Fruit fly (Drosophila melanogaster) whole organism, prepupa: ENCODE data around the gene CG9933.

ENCODE experiments used
- Blimp-1 ChIP-seq: fragments of 200-800 bp; sonication (Bioruptor generic); optimal IDR thresholded peaks from 3 replicates; lab custom pipeline; 2017; ENCODE audit warnings: missing biosample characterization, missing genetic modification characterization, mild to moderate bottlenecking, moderate library complexity, missing genetic modification reagents
- CG10631 ChIP-seq: fragments of 200-800 bp; sonication (Bioruptor generic); optimal IDR thresholded peaks from 2 replicates; lab custom pipeline; 2016; ENCODE audit warnings: missing biosample characterization, missing genetic modification characterization
- CG10669 ChIP-seq: fragments of 200-800 bp; sonication (Bioruptor generic); optimal IDR thresholded peaks from 3 replicates; lab custom pipeline; 2018; ENCODE audit warnings: missing biosample characterization, mild to moderate bottlenecking, missing genetic modification characterization, moderate library complexity
- CG11294 ChIP-seq: fragments of 200-800 bp; sonication (Bioruptor generic); IDR thresholded peaks from 2 replicates; pipeline ENCODE4 v1.3.6; 2022; ENCODE audit warnings: missing biosample characterization, missing genetic modification characterization
- CG11902 ChIP-seq: fragments of 200-800 bp; sonication (Bioruptor generic); optimal IDR thresholded peaks from 3 replicates; lab custom pipeline; 2016; ENCODE audit warnings: missing biosample characterization, missing genetic modification characterization
- CG15336 ChIP-seq: fragments of 200-800 bp; sonication (Bioruptor generic); IDR thresholded peaks from 2 replicates; pipeline ENCODE4 v1.3.6; 2022; ENCODE audit warnings: missing biosample characterization, missing genetic modification characterization
- CG1621 ChIP-seq: fragments of 200-800 bp; sonication (Bioruptor generic); optimal IDR thresholded peaks from 3 replicates; lab custom pipeline; 2018; ENCODE audit warnings: missing biosample characterization, mild to moderate bottlenecking, missing genetic modification characterization
- CG16779 ChIP-seq: fragments of 200-800 bp; sonication (Bioruptor generic); optimal IDR thresholded peaks from 3 replicates; lab custom pipeline; 2017; ENCODE audit warnings: missing biosample characterization, mild to moderate bottlenecking, missing genetic modification characterization
- CG3919 ChIP-seq: fragments of 200-800 bp; sonication (Bioruptor generic); optimal IDR thresholded peaks from 3 replicates; lab custom pipeline; 2016; ENCODE audit warnings: missing biosample characterization, missing genetic modification characterization
- CG6163 ChIP-seq: fragments of 200-800 bp; sonication (Bioruptor generic); IDR thresholded peaks from 3 replicates; pipeline ENCODE4 v1.3.6; 2022; ENCODE audit warnings: missing biosample characterization, missing genetic modification characterization
- CG6276 ChIP-seq: fragments of 200-800 bp; sonication (Bioruptor generic); optimal IDR thresholded peaks from 2 replicates; lab custom pipeline; 2017; ENCODE audit warnings: missing biosample characterization, mild to moderate bottlenecking, missing genetic modification characterization
- CG6792 ChIP-seq: fragments of 200-800 bp; sonication (Bioruptor generic); optimal IDR thresholded peaks from 3 replicates; lab custom pipeline; 2016; ENCODE audit warnings: missing biosample characterization, missing genetic modification characterization
- CG6808 ChIP-seq: fragments of 200-800 bp; sonication (Bioruptor generic); optimal IDR thresholded peaks from 3 replicates; lab custom pipeline; 2017; ENCODE audit warnings: missing biosample characterization, missing genetic modification characterization, mild to moderate bottlenecking, moderate library complexity, missing genetic modification reagents
- CG6854 ChIP-seq: fragments of 200-800 bp; sonication (Bioruptor generic); optimal IDR thresholded peaks from 2 replicates; lab custom pipeline; 2017; ENCODE audit warnings: missing biosample characterization, mild to moderate bottlenecking, missing genetic modification characterization
- CG7368 ChIP-seq: fragments of 200-800 bp; sonication (Bioruptor generic); optimal IDR thresholded peaks from 3 replicates; lab custom pipeline; 2016; ENCODE audit warnings: missing biosample characterization, missing genetic modification characterization
- CG8632 ChIP-seq: fragments of 200-800 bp; sonication (Bioruptor generic); optimal IDR thresholded peaks from 3 replicates; lab custom pipeline; 2016; ENCODE audit warnings: missing biosample characterization, missing genetic modification characterization
- Eip75B ChIP-seq: fragments of 200-800 bp; sonication (Bioruptor generic); optimal IDR thresholded peaks from 3 replicates; lab custom pipeline; 2016; ENCODE audit warnings: missing biosample characterization, missing genetic modification characterization
- Eip78C ChIP-seq: fragments of 200-800 bp; sonication (Bioruptor generic); peaks from one replicate; lab custom pipeline; 2016; ENCODE audit warnings: missing biosample characterization, missing genetic modification characterization
- Ets21C ChIP-seq: fragments of 200-800 bp; sonication (Bioruptor generic); optimal IDR thresholded peaks from 3 replicates; lab custom pipeline; 2016; ENCODE audit warnings: missing biosample characterization, missing genetic modification characterization
- Ets96B ChIP-seq: fragments of 200-800 bp; optimal IDR thresholded peaks from 2 replicates; lab custom pipeline; 2019; ENCODE audit warnings: missing biosample characterization, mild to moderate bottlenecking, missing genetic modification characterization, moderate library complexity
- Hr39 ChIP-seq: fragments of 200-800 bp; sonication (Bioruptor generic); optimal IDR thresholded peaks from 2 replicates; lab custom pipeline; 2016; ENCODE audit warnings: missing biosample characterization, missing genetic modification characterization
- Met ChIP-seq: fragments of 200-800 bp; sonication (Bioruptor generic); optimal IDR thresholded peaks from 3 replicates; lab custom pipeline; 2016; ENCODE audit warnings: missing biosample characterization, missing genetic modification characterization
- Smox ChIP-seq: fragments of 200-800 bp; sonication (Bioruptor generic); optimal IDR thresholded peaks from 3 replicates; lab custom pipeline; 2016; ENCODE audit warnings: missing biosample characterization, missing genetic modification characterization
- Sox102F ChIP-seq: fragments of 200-800 bp; sonication (Bioruptor generic); optimal IDR thresholded peaks from 2 replicates; lab custom pipeline; 2016; ENCODE audit warnings: missing biosample characterization, mild to moderate bottlenecking, missing genetic modification characterization
- Sox14 ChIP-seq: fragments of 200-800 bp; sonication (Bioruptor generic); optimal IDR thresholded peaks from 3 replicates; lab custom pipeline; 2016; ENCODE audit warnings: missing biosample characterization, missing genetic modification characterization
- achi ChIP-seq: fragments of 200-800 bp; sonication (Bioruptor generic); optimal IDR thresholded peaks from 3 replicates; lab custom pipeline; 2016; ENCODE audit warnings: missing biosample characterization, missing genetic modification characterization
- cyc ChIP-seq: fragments of 200-800 bp; sonication (Bioruptor generic); optimal IDR thresholded peaks from 3 replicates; lab custom pipeline; 2016; ENCODE audit warnings: missing biosample characterization, missing genetic modification characterization
- dac ChIP-seq: fragments of 200-800 bp; sonication (Bioruptor generic); optimal IDR thresholded peaks from 2 replicates; lab custom pipeline; 2017; ENCODE audit warnings: missing biosample characterization, mild to moderate bottlenecking, missing genetic modification characterization
- eg ChIP-seq: fragments of 200-800 bp; sonication (Bioruptor generic); IDR thresholded peaks from 3 replicates; pipeline ENCODE4 v1.3.6; 2022; ENCODE audit warnings: missing biosample characterization, missing genetic modification characterization
- esn ChIP-seq: fragments of 200-800 bp; sonication (Bioruptor generic); optimal IDR thresholded peaks from 2 replicates; lab custom pipeline; 2016; ENCODE audit warnings: missing biosample characterization, mild to moderate bottlenecking, missing genetic modification characterization, moderate library complexity
- fd59A ChIP-seq: fragments of 200-800 bp; sonication (Bioruptor generic); optimal IDR thresholded peaks from 2 replicates; lab custom pipeline; 2017; ENCODE audit warnings: missing biosample characterization, mild to moderate bottlenecking, missing genetic modification characterization, missing genetic modification reagents
- fd85E ChIP-seq: fragments of 200-800 bp; sonication (Bioruptor generic); optimal IDR thresholded peaks from 3 replicates; lab custom pipeline; 2016; ENCODE audit warnings: missing biosample characterization, missing genetic modification characterization
- fkh ChIP-seq: fragments of 200-800 bp; sonication (Bioruptor generic); optimal IDR thresholded peaks from 3 replicates; lab custom pipeline; 2017; ENCODE audit warnings: missing biosample characterization, mild to moderate bottlenecking, missing genetic modification characterization, moderate library complexity
- ss ChIP-seq, 2 experiments: fragments of 200-800 bp; sonication (Bioruptor generic); optimal IDR thresholded peaks; 2 replicates in 1 of 2; 3 replicates in 1 of 2; lab custom pipeline; 2017 to 2018; ENCODE audit warnings: mild to moderate bottlenecking in 2 of 2, missing biosample characterization in 2 of 2, missing genetic modification characterization in 2 of 2, moderate library complexity in 1 of 2
- svp ChIP-seq: fragments of 200-800 bp; sonication (Bioruptor generic); peaks from one replicate; lab custom pipeline; 2016; ENCODE audit warnings: missing biosample characterization, missing genetic modification characterization
- topi ChIP-seq: fragments of 200-800 bp; sonication (Bioruptor generic); optimal IDR thresholded peaks from 3 replicates; lab custom pipeline; 2016; ENCODE audit warnings: missing biosample characterization, missing genetic modification characterization
- vri ChIP-seq: fragments of 200-800 bp; sonication (Bioruptor generic); optimal IDR thresholded peaks from 3 replicates; lab custom pipeline; 2016; ENCODE audit warnings: missing biosample characterization, mild to moderate bottlenecking, missing genetic modification characterization

The CG9933 gene

dm6 chr2L:13004059-13004870 is 16.8 kb downstream of the CG9933 start, which contains the start of the genes Vha68-1 and mTor (continued):
- TF ChIP-seq CG6854 (GFP tag; lab: Kevin White, UChicago) = no peak
- TF ChIP-seq Smox (GFP tag; lab: Kevin White, UChicago) = no peak
- no peak for TF ChIP-seq Met
- TF ChIP-seq vri = no peak
- no peak for TF ChIP-seq Sox14 (GFP tag; lab: Kevin White, UChicago)
- peak; percentile 85 for TF ChIP-seq cyc (GFP tag; lab: Kevin White, UChicago)
- no peak for TF ChIP-seq CG16779
- TF ChIP-seq ss (GFP tag; optimal IDR thresholded peaks at IDR 0.05; lab: Kevin White, UChicago) = no peak
- no peak for TF ChIP-seq dac (GFP tag; lab: Kevin White, UChicago)
- TF ChIP-seq CG6808 = no peak
- TF ChIP-seq Ets21C = no peak
- peak; percentile 86 for TF ChIP-seq CG6163 (GFP tag; lab: Robert Waterston, UW)
- TF ChIP-seq Ets96B (tag; lab: Kevin White, UChicago) = peak; percentile 74
- peak; percentile 57 for TF ChIP-seq CG1621 (tag; lab: Kevin White, UChicago)
- TF ChIP-seq CG11294 (GFP tag; lab: Robert Waterston, UW) = peak; percentile 72
- TF ChIP-seq CG10631 (GFP tag; lab: Kevin White, UChicago) = no peak
- no peak for TF ChIP-seq CG3919 (GFP tag; lab: Kevin White, UChicago)
- TF ChIP-seq CG7368 (GFP tag; lab: Kevin White, UChicago) = no peak
- TF ChIP-seq fd85E = no peak
- no peak for TF ChIP-seq svp (GFP tag; lab: Kevin White, UChicago)
- TF ChIP-seq CG6792 = no peak
- peak; percentile 71 for TF ChIP-seq topi (GFP tag; lab: Kevin White, UChicago)
- no peak for TF ChIP-seq Eip75B (GFP tag; lab: Kevin White, UChicago)
- TF ChIP-seq CG10669 (GFP tag; lab: Kevin White, UChicago) = no peak
- TF ChIP-seq Hr39 (GFP tag; lab: Kevin White, UChicago) = peak; percentile 89
- peak; percentile 87 for TF ChIP-seq eg (GFP tag; lab: Robert Waterston, UW)
- TF ChIP-seq Sox102F (GFP tag; lab: Kevin White, UChicago) = no peak
- TF ChIP-seq esn = peak; percentile 78
- TF ChIP-seq fkh (GFP tag; lab: Kevin White, UChicago) = no peak
- TF ChIP-seq achi = no peak
- TF ChIP-seq CG8632 (GFP tag; lab: Kevin White, UChicago) = peak; percentile 70
- peak; percentile 66 for TF ChIP-seq CG15336 (GFP tag; lab: Robert Waterston, UW)
- peak; percentile 81 for TF ChIP-seq CG11902 (GFP tag; lab: Kevin White, UChicago)
- TF ChIP-seq CG6276 (GFP tag; lab: Kevin White, UChicago) = no peak

dm6 chr2L:13003659-13004058 is 17.5 kb downstream of the CG9933 start:
- TF ChIP-seq Ets96B (tag; lab: Kevin White, UChicago) (no peak), CG7368 (GFP tag; lab: Kevin White, UChicago) (no peak), CG6854 (GFP tag; lab: Kevin White, UChicago) (no peak), svp (GFP tag; lab: Kevin White, UChicago) (no peak), CG10669 (GFP tag; lab: Kevin White, UChicago) (no peak), Hr39 (GFP tag; lab: Kevin White, UChicago) (no peak), CG6792 (no peak), fd59A (no peak)

- TF ChIP-seq esn (peak; percentile 16), Eip78C (peak; percentile 53), Blimp-1 (no peak)
- TF ChIP-seq, all 60 proteins: peak for 2
Measured at dm6 chr2L:13000393-13001001, 20.6 kb downstream of the CG9933 start, which contains the start of gene Yip1d1. Yip1d1 (minus strand) TSS chr2L:13000635.
